Worm (Caenorhabditis elegans) whole organism, L2 larva: ENCODE results near the gene F26C11.3.

Experiments
- aly-2 ChIP-seq: fragments of 150-350 bp; optimal IDR thresholded peaks from 2 replicates; lab custom pipeline; 2014; ENCODE audit warnings: missing biosample characterization, missing genetic modification characterization
- blmp-1 ChIP-seq: sonication (generic microtip); optimal IDR thresholded peaks from 2 replicates; lab custom pipeline; 2017; ENCODE audit warnings: missing genetic modification characterization, mild to moderate bottlenecking, missing compliant biosample characterization, antibody characterized with exemption, moderate library complexity; ENCODE audit not compliant: insufficient read depth
- egl-27 ChIP-seq: sonication (generic microtip); optimal IDR thresholded peaks from 3 replicates; lab custom pipeline; 2017; ENCODE audit warnings: missing biosample characterization, missing genetic modification reagents, missing genetic modification characterization
- nhr-11 ChIP-seq: fragments of 150-350 bp; optimal IDR thresholded peaks from 2 replicates; lab custom pipeline; 2014; ENCODE audit warnings: missing biosample characterization, missing genetic modification characterization
- nhr-77 ChIP-seq: fragments of 150-350 bp; optimal IDR thresholded peaks from 2 replicates; lab custom pipeline; 2014; ENCODE audit warnings: missing biosample characterization, missing genetic modification characterization

ce11 chrII:9886216-9886615 is 28.7 kb downstream of the F26C11.3 start, which contains the start of gene algn-8:
- TF ChIP-seq blmp-1 = no peak
- no peak for TF ChIP-seq aly-2 (tag; lab: Kevin White, UChicago)
- TF ChIP-seq nhr-11 (tag; lab: Kevin White, UChicago) = no peak
- TF ChIP-seq egl-27 (tag; lab: Kevin White, UChicago) = no peak
- TF ChIP-seq nhr-77 (tag; lab: Kevin White, UChicago) = no peak
